Worm (Caenorhabditis elegans) whole organism, mixed stage, embryonic: ENCODE data around the gene str-52.

ENCODE experiments used
- M03D4.4 ChIP-seq: sonication (generic microtip); optimal IDR thresholded peaks from 2 replicates; lab custom pipeline; 2017; ENCODE audit warnings: mild to moderate bottlenecking, missing genetic modification characterization, missing compliant biosample characterization
- blmp-1 ChIP-seq: fragments of 150-350 bp; optimal IDR thresholded peaks from 2 replicates; lab custom pipeline; 2014; ENCODE audit warnings: missing biosample characterization, missing genetic modification characterization
- ceh-43 ChIP-seq: fragments of 200-800 bp; sonication (Bioruptor generic); optimal IDR thresholded peaks from 2 replicates; lab custom pipeline; 2018; ENCODE audit warnings: mild to moderate bottlenecking, missing genetic modification characterization, moderate library complexity, missing compliant biosample characterization
- ces-1 ChIP-seq: fragments of 150-350 bp; optimal IDR thresholded peaks from 2 replicates; lab custom pipeline; 2014; ENCODE audit warnings: missing biosample characterization, missing genetic modification reagents, missing genetic modification characterization
- nhr-12 ChIP-seq: fragments of 150-350 bp; optimal IDR thresholded peaks from 2 replicates; lab custom pipeline; 2014; ENCODE audit warnings: missing biosample characterization, missing genetic modification characterization
- nhr-76 ChIP-seq: sonication (generic microtip); optimal IDR thresholded peaks from 2 replicates; lab custom pipeline; 2017; ENCODE audit warnings: missing biosample characterization, missing genetic modification characterization
- unc-39 ChIP-seq: fragments of 150-350 bp; optimal IDR thresholded peaks from 2 replicates; lab custom pipeline; 2014; ENCODE audit warnings: missing biosample characterization, missing genetic modification characterization
- unc-62 ChIP-seq: fragments of 150-350 bp; optimal IDR thresholded peaks from 2 replicates; lab custom pipeline; 2014; ENCODE audit warnings: missing biosample characterization, missing genetic modification reagents, missing genetic modification characterization

DNA sequence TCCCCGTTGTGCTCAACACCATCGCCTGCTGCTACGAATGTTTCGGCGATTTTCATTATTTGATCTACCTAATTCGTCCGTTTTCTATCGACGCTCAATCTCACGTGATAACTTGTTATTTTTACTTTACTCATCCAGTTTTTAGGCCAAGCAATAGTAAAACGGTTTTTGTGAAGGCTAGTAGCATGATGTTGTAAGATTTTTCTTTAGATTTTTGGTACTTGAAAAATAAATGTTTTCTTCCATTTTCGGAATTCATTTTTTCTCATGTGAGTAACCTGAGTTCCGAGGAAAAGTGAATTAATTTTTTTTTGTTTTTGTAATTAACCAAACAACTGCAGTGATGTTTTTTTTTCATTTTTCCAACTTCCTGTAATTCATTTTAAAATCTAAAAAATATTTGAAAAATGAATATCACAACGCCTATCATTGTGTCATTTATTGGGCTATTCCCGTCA, 31.4 kb upstream of the str-52 start, which contains the start of gene srbc-17:
- TF ChIP-seq ces-1 (GFP tag; lab: Kevin White, UChicago): no peak
- TF ChIP-seq unc-62: no peak
- TF ChIP-seq blmp-1 (tag; lab: Kevin White, UChicago): no peak
- TF ChIP-seq nhr-12: no peak
- TF ChIP-seq M03D4.4 (tag; lab: Kevin White, UChicago): no peak
- no peak for TF ChIP-seq unc-39 (tag; lab: Kevin White, UChicago)
- TF ChIP-seq ceh-43: no peak
- TF ChIP-seq nhr-76 (tag; lab: Kevin White, UChicago): no peak
